Fruit fly (Drosophila melanogaster) whole organism, embryonic: ENCODE results near the gene ninaE.

Experiments
- Ada2b ChIP-seq: fragments of 200-800 bp; sonication (Bioruptor generic); IDR thresholded peaks from 2 replicates; pipeline ENCODE4 v1.3.6; 2022; ENCODE audit warnings: missing biosample characterization, missing genetic modification characterization
- Atf-2 ChIP-seq: fragments of 200-800 bp; sonication (Bioruptor generic); optimal IDR thresholded peaks from 2 replicates; lab custom pipeline; 2016; ENCODE audit warnings: missing biosample characterization, missing genetic modification characterization
- C15 ChIP-seq: fragments of 200-800 bp; sonication (Bioruptor generic); IDR thresholded peaks from 3 replicates; pipeline ENCODE4 v1.3.6; 2022; ENCODE audit warnings: missing biosample characterization, missing genetic modification characterization
- CG10147 ChIP-seq: fragments of 200-800 bp; sonication (Bioruptor generic); optimal IDR thresholded peaks from 2 replicates; lab custom pipeline; 2019; ENCODE audit warnings: missing biosample characterization, mild to moderate bottlenecking, missing genetic modification characterization, moderate library complexity
- CG10462 ChIP-seq: fragments of 200-800 bp; sonication (Bioruptor generic); optimal IDR thresholded peaks from 2 replicates; lab custom pipeline; 2016; ENCODE audit warnings: missing biosample characterization, missing genetic modification characterization
- CG10543 ChIP-seq: fragments of 200-800 bp; sonication (Bioruptor generic); optimal IDR thresholded peaks from 3 replicates; lab custom pipeline; 2017; ENCODE audit warnings: missing biosample characterization, mild to moderate bottlenecking, missing genetic modification characterization, moderate library complexity
- CG13624 ChIP-seq: fragments of 200-800 bp; sonication (Bioruptor generic); optimal IDR thresholded peaks from 2 replicates; lab custom pipeline; 2016; ENCODE audit warnings: missing biosample characterization, missing genetic modification characterization
- CG15269 ChIP-seq: fragments of 200-800 bp; sonication (Bioruptor generic); optimal IDR thresholded peaks from 2 replicates; lab custom pipeline; 2018; ENCODE audit warnings: missing biosample characterization, mild to moderate bottlenecking, missing genetic modification characterization, moderate library complexity
- CG15514 ChIP-seq: fragments of 200-800 bp; sonication (Bioruptor generic); optimal IDR thresholded peaks from 3 replicates; lab custom pipeline; 2017; ENCODE audit warnings: missing biosample characterization, missing genetic modification characterization, mild to moderate bottlenecking, moderate library complexity, missing genetic modification reagents
- CG17186 ChIP-seq: fragments of 200-800 bp; sonication (Bioruptor generic); optimal IDR thresholded peaks from 3 replicates; lab custom pipeline; 2017; ENCODE audit warnings: missing biosample characterization, missing genetic modification reagents, missing genetic modification characterization
- CG30020 ChIP-seq: fragments of 200-800 bp; optimal IDR thresholded peaks from 2 replicates; lab custom pipeline; 2019; ENCODE audit warnings: missing biosample characterization, mild to moderate bottlenecking, missing genetic modification characterization, moderate library complexity
- CG3065 ChIP-seq: fragments of 200-800 bp; sonication (Bioruptor generic); optimal IDR thresholded peaks from 2 replicates; lab custom pipeline; 2016; ENCODE audit warnings: missing biosample characterization, missing genetic modification characterization
- CG31365 ChIP-seq: fragments of 200-800 bp; sonication (Bioruptor generic); optimal IDR thresholded peaks from 2 replicates; lab custom pipeline; 2018; ENCODE audit warnings: missing biosample characterization, mild to moderate bottlenecking, missing genetic modification characterization
- CG31441 ChIP-seq: fragments of 200-800 bp; sonication (Bioruptor generic); IDR thresholded peaks from 2 replicates; pipeline ENCODE4 v1.3.6; 2022; ENCODE audit warnings: missing biosample characterization, missing genetic modification characterization
- CG4360 ChIP-seq: fragments of 200-800 bp; sonication (Bioruptor generic); IDR thresholded peaks from 2 replicates; pipeline ENCODE4 v1.3.6; 2022; ENCODE audit warnings: missing biosample characterization, missing genetic modification characterization
- CG4730 ChIP-seq: fragments of 200-800 bp; sonication (Bioruptor generic); IDR thresholded peaks from 2 replicates; pipeline ENCODE4 v1.3.6; 2022; ENCODE audit warnings: missing biosample characterization, missing genetic modification characterization
- CG4820 ChIP-seq: fragments of 200-800 bp; sonication (Bioruptor generic); optimal IDR thresholded peaks from 3 replicates; lab custom pipeline; 2016; ENCODE audit warnings: missing biosample characterization, missing genetic modification characterization
- CG5953 ChIP-seq: fragments of 200-800 bp; sonication (Bioruptor generic); IDR thresholded peaks from 2 replicates; pipeline ENCODE4 v1.3.6; 2022; ENCODE audit warnings: missing biosample characterization, missing genetic modification characterization
- CG6683 ChIP-seq: fragments of 200-800 bp; sonication (Bioruptor generic); optimal IDR thresholded peaks from 2 replicates; lab custom pipeline; 2017; ENCODE audit warnings: missing biosample characterization, mild to moderate bottlenecking, missing genetic modification characterization, missing genetic modification reagents
- CG7786 ChIP-seq: fragments of 200-800 bp; sonication (Bioruptor generic); optimal IDR thresholded peaks from 2 replicates; lab custom pipeline; 2016; ENCODE audit warnings: missing biosample characterization, missing genetic modification characterization
- CG8089 ChIP-seq: fragments of 200-800 bp; sonication (Bioruptor generic); optimal IDR thresholded peaks from 3 replicates; lab custom pipeline; 2016; ENCODE audit warnings: missing biosample characterization, missing genetic modification characterization
- CG8924 ChIP-seq: fragments of 200-800 bp; optimal IDR thresholded peaks from 3 replicates; lab custom pipeline; 2019; ENCODE audit warnings: missing biosample characterization, mild to moderate bottlenecking, missing genetic modification characterization, moderate library complexity
- CG9876 ChIP-seq: fragments of 200-800 bp; sonication (Bioruptor generic); optimal IDR thresholded peaks from 2 replicates; lab custom pipeline; 2016; ENCODE audit warnings: missing biosample characterization, missing genetic modification characterization
- E2f1 ChIP-seq: fragments of 200-800 bp; sonication (Bioruptor generic); IDR thresholded peaks from 2 replicates; pipeline ENCODE4 v1.3.6; 2022; ENCODE audit warnings: missing biosample characterization, missing genetic modification characterization
- Fer2 ChIP-seq: fragments of 200-800 bp; sonication (Bioruptor generic); optimal IDR thresholded peaks from 2 replicates; lab custom pipeline; 2018; ENCODE audit warnings: missing biosample characterization, mild to moderate bottlenecking, missing genetic modification characterization, moderate library complexity
- MTF-1 ChIP-seq: fragments of 200-800 bp; sonication (Bioruptor generic); optimal IDR thresholded peaks from 2 replicates; lab custom pipeline; 2018; ENCODE audit warnings: missing biosample characterization, mild to moderate bottlenecking, missing genetic modification characterization, borderline replicate concordance
- Max ChIP-seq: fragments of 200-800 bp; sonication (Bioruptor generic); optimal IDR thresholded peaks from 2 replicates; lab custom pipeline; 2016; ENCODE audit warnings: missing biosample characterization, mild to moderate bottlenecking, missing genetic modification characterization
- NC2β ChIP-seq: fragments of 200-800 bp; sonication (Bioruptor generic); optimal IDR thresholded peaks from 2 replicates; lab custom pipeline; 2016; ENCODE audit warnings: missing biosample characterization, missing genetic modification characterization
- NFAT ChIP-seq: fragments of 200-800 bp; sonication (Bioruptor generic); IDR thresholded peaks from 2 replicates; pipeline ENCODE4 v1.3.6; 2022; ENCODE audit warnings: missing biosample characterization, missing genetic modification characterization
- Usf ChIP-seq: fragments of 200-800 bp; sonication (Bioruptor generic); optimal IDR thresholded peaks from 2 replicates; lab custom pipeline; 2017; ENCODE audit warnings: missing genotype, missing biosample characterization, missing genetic modification characterization
- Xbp1 ChIP-seq: fragments of 200-800 bp; sonication (Bioruptor generic); optimal IDR thresholded peaks from 3 replicates; lab custom pipeline; 2016; ENCODE audit warnings: missing biosample characterization, mild to moderate bottlenecking, missing genetic modification characterization
- Xrp1 ChIP-seq: fragments of 200-800 bp; sonication (Bioruptor generic); IDR thresholded peaks from 2 replicates; pipeline ENCODE4 v1.3.6; 2022; ENCODE audit warnings: missing biosample characterization, missing genetic modification characterization
- al ChIP-seq: fragments of 200-800 bp; sonication (Bioruptor generic); IDR thresholded peaks from 2 replicates; pipeline ENCODE4 v1.3.6; 2022; ENCODE audit warnings: missing biosample characterization, missing genetic modification characterization
- dimm ChIP-seq: fragments of 200-800 bp; sonication (Bioruptor generic); IDR thresholded peaks from 2 replicates; pipeline ENCODE4 v1.3.6; 2022; ENCODE audit warnings: missing biosample characterization, missing genetic modification characterization
- en ChIP-seq: fragments of 200-800 bp; sonication (Bioruptor generic); optimal IDR thresholded peaks from 2 replicates; lab custom pipeline; 2016; ENCODE audit warnings: missing biosample characterization, missing genetic modification characterization
- fd96Cb ChIP-seq: fragments of 200-800 bp; sonication (Bioruptor generic); optimal IDR thresholded peaks from 2 replicates; lab custom pipeline; 2018; ENCODE audit warnings: missing biosample characterization, mild to moderate bottlenecking, missing genetic modification characterization, moderate library complexity
- grau ChIP-seq: fragments of 200-800 bp; optimal IDR thresholded peaks from 3 replicates; lab custom pipeline; 2019; ENCODE audit warnings: missing biosample characterization, mild to moderate bottlenecking, missing genetic modification characterization, moderate library complexity
- maf-S ChIP-seq: fragments of 200-800 bp; sonication (Bioruptor generic); optimal IDR thresholded peaks from 2 replicates; lab custom pipeline; 2016; ENCODE audit warnings: missing biosample characterization, missing genetic modification characterization
- mam ChIP-seq: fragments of 200-800 bp; sonication (Bioruptor generic); optimal IDR thresholded peaks from 3 replicates; lab custom pipeline; 2016; ENCODE audit warnings: missing biosample characterization, missing genetic modification characterization
- odd ChIP-seq: fragments of 200-800 bp; sonication (Bioruptor generic); optimal IDR thresholded peaks from 2 replicates; lab custom pipeline; 2017; ENCODE audit warnings: missing biosample characterization, mild to moderate bottlenecking, missing genetic modification characterization
- pum ChIP-seq: fragments of 200-800 bp; sonication (Bioruptor generic); optimal IDR thresholded peaks from 2 replicates; lab custom pipeline; 2016; ENCODE audit warnings: missing biosample characterization, missing genetic modification characterization
- pzg ChIP-seq: fragments of 200-800 bp; sonication (Bioruptor generic); optimal IDR thresholded peaks from 3 replicates; lab custom pipeline; 2018; ENCODE audit warnings: missing biosample characterization, mild to moderate bottlenecking, missing genetic modification characterization, moderate library complexity
- repo ChIP-seq: fragments of 200-800 bp; sonication (Bioruptor generic); optimal IDR thresholded peaks from 2 replicates; lab custom pipeline; 2016; ENCODE audit warnings: missing biosample characterization, missing genetic modification characterization
- run ChIP-seq: fragments of 200-800 bp; sonication (Bioruptor generic); optimal IDR thresholded peaks from 3 replicates; lab custom pipeline; 2018; ENCODE audit warnings: missing biosample characterization, mild to moderate bottlenecking, missing genetic modification characterization
- schlank ChIP-seq: fragments of 200-800 bp; sonication (Bioruptor generic); optimal IDR thresholded peaks from 2 replicates; lab custom pipeline; 2018; ENCODE audit warnings: missing biosample characterization, mild to moderate bottlenecking, missing genetic modification characterization
- scrt ChIP-seq: fragments of 200-800 bp; sonication (Bioruptor generic); optimal IDR thresholded peaks from 2 replicates; lab custom pipeline; 2018; ENCODE audit warnings: missing biosample characterization, mild to moderate bottlenecking, missing genetic modification characterization, moderate library complexity
- shn ChIP-seq: fragments of 200-800 bp; sonication (Bioruptor generic); optimal IDR thresholded peaks from 3 replicates; lab custom pipeline; 2016; ENCODE audit warnings: missing biosample characterization, missing genetic modification characterization
- tgo ChIP-seq: fragments of 200-800 bp; sonication (Bioruptor generic); IDR thresholded peaks from 3 replicates; pipeline ENCODE4 v1.3.6; 2022; ENCODE audit warnings: missing biosample characterization, missing genetic modification characterization
- tin ChIP-seq: fragments of 200-800 bp; sonication (Bioruptor generic); optimal IDR thresholded peaks from 3 replicates; lab custom pipeline; 2016; ENCODE audit warnings: missing biosample characterization, missing genetic modification characterization
- trh ChIP-seq: fragments of 200-800 bp; sonication (Bioruptor generic); optimal IDR thresholded peaks from 2 replicates; lab custom pipeline; 2016; ENCODE audit warnings: missing biosample characterization, missing genetic modification characterization
- z ChIP-seq: fragments of 200-800 bp; sonication (Bioruptor generic); IDR thresholded peaks from 3 replicates; pipeline ENCODE4 v1.3.6; 2022; ENCODE audit warnings: missing biosample characterization, missing genetic modification characterization

ninaE gene

DNA sequence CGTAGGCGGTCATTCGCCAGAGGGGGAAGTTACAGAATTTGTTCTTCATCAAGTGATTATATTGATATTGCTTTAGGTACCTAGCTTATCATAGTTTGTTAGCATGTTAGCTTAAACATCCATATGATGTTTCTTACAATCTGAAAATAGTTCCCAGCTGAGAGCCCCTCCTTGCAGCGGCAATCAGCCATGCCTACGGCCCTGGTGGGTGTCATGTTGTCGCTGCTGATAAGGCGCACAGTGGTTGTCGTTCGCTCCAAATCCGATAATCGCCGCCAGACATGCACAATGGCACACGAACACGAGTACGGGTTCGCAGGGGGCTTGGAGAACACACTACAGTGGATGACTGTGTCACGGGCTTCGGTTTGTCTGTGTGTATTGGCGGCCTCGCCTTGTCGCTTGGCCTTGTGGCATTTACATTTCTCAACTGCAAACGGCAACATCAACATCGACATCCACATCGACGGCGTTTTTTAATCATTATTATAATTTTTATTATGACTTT is 18.0 kb upstream of the ninaE start (continued):
- peak; percentile 49 for TF ChIP-seq CG17186 (GFP tag; lab: Kevin White, UChicago)
- TF ChIP-seq grau = peak; percentile 84
- peak; percentile 49 for TF ChIP-seq fd96Cb
- TF ChIP-seq Atf-2 = peak; percentile 45
- TF ChIP-seq CG8924 (tag; lab: Kevin White, UChicago) = peak; percentile 70
- peak; percentile 41 for TF ChIP-seq CG3065
- peak; percentile 69 for TF ChIP-seq Usf (GFP tag; lab: Kevin White, UChicago)
- peak; percentile 83 for TF ChIP-seq CG15269 (tag; lab: Kevin White, UChicago)
- peak; percentile 44 for TF ChIP-seq CG8089
- peak; percentile 56 for TF ChIP-seq CG9876 (GFP tag; lab: Kevin White, UChicago)
- peak; percentile 20 for TF ChIP-seq pzg (GFP tag; lab: Kevin White, UChicago)
- peak; percentile 85 for TF ChIP-seq CG13624 (GFP tag; lab: Kevin White, UChicago)
- TF ChIP-seq run (tag; lab: Kevin White, UChicago) = no peak
- peak; percentile 78 for TF ChIP-seq E2f1 (GFP tag; lab: Robert Waterston, UW)
- peak; percentile 85 for TF ChIP-seq CG7786 (GFP tag; lab: Kevin White, UChicago)
- TF ChIP-seq MTF-1 (GFP tag; lab: Kevin White, UChicago) = peak; percentile 38
- TF ChIP-seq NFAT (GFP tag; lab: Robert Waterston, UW) = peak; percentile 74
- peak; percentile 80 for TF ChIP-seq CG4730 (GFP tag; lab: Robert Waterston, UW)
- peak; percentile 56 for TF ChIP-seq scrt (GFP tag; lab: Kevin White, UChicago)
- peak; percentile 77 for TF ChIP-seq CG10543 (GFP tag; lab: Kevin White, UChicago)
- peak; percentile 18 for TF ChIP-seq CG31365 (tag; lab: Kevin White, UChicago)
- peak; percentile 41 for TF ChIP-seq CG10147 (GFP tag; lab: Kevin White, UChicago)
- TF ChIP-seq mam (GFP tag; lab: Kevin White, UChicago) = peak; percentile 83
- TF ChIP-seq dimm (GFP tag; lab: Robert Waterston, UW) = peak; percentile 31; the same call in 1 of the 2 replicates
- TF ChIP-seq en (GFP tag; lab: Kevin White, UChicago) = no peak
- TF ChIP-seq Max (GFP tag; lab: Kevin White, UChicago) = peak; percentile 47
- TF ChIP-seq NC2β (GFP tag; lab: Kevin White, UChicago) = peak; percentile 48
- TF ChIP-seq maf-S (GFP tag; lab: Kevin White, UChicago) = peak; percentile 48
- peak; percentile 87 for TF ChIP-seq Xbp1
- TF ChIP-seq CG6683 (GFP tag; lab: Kevin White, UChicago) = peak; percentile 37
- no peak for TF ChIP-seq trh (GFP tag; lab: Kevin White, UChicago)
- TF ChIP-seq CG30020 (tag; lab: Kevin White, UChicago) = no peak
- TF ChIP-seq CG31441 (GFP tag; lab: Robert Waterston, UW) = peak; percentile 82
- TF ChIP-seq z (GFP tag; lab: Robert Waterston, UW) = no peak
- no peak for TF ChIP-seq CG4360 (GFP tag; lab: Robert Waterston, UW)
- TF ChIP-seq pum (GFP tag; lab: Kevin White, UChicago) = no peak
- TF ChIP-seq shn (GFP tag; lab: Kevin White, UChicago) = peak; percentile 76
- no peak for TF ChIP-seq repo (GFP tag; lab: Kevin White, UChicago)
- TF ChIP-seq odd (GFP tag; lab: Kevin White, UChicago) = peak; percentile 72
- peak; percentile 89 for TF ChIP-seq Xrp1 (GFP tag; lab: Robert Waterston, UW)
- TF ChIP-seq Fer2 (tag; lab: Kevin White, UChicago) = peak; percentile 30
- peak; percentile 78 for TF ChIP-seq Ada2b
- peak; percentile 49 for TF ChIP-seq CG4820 (GFP tag; lab: Kevin White, UChicago)
- TF ChIP-seq tgo (GFP tag; lab: Robert Waterston, UW) = peak; percentile 84
- peak; percentile 41; the same call in 1 of the 2 replicates for TF ChIP-seq CG5953
- TF ChIP-seq tin (GFP tag; lab: Kevin White, UChicago) = peak; percentile 61
- peak; percentile 67; the same call in 2 of the 3 replicates for TF ChIP-seq C15 (GFP tag; lab: Robert Waterston, UW)
- peak; percentile 74 for TF ChIP-seq CG15514
- peak; percentile 76 for TF ChIP-seq al (GFP tag; lab: Robert Waterston, UW)
- TF ChIP-seq schlank (tag; lab: Kevin White, UChicago) = peak; percentile 62
- peak; percentile 75 for TF ChIP-seq CG10462 (GFP tag; lab: Kevin White, UChicago)
